Fruit fly (Drosophila melanogaster) whole organism, wandering third instar larva: Measurements from ENCODE around the gene CG13653.

Source experiments
- GATAd ChIP-seq: sonication (Bioruptor generic); optimal IDR thresholded peaks from 2 replicates; lab custom pipeline; 2016; ENCODE audit warnings: missing biosample characterization, missing genetic modification characterization
- OdsH ChIP-seq: fragments of 200-800 bp; sonication (Bioruptor generic); optimal IDR thresholded peaks from 2 replicates; lab custom pipeline; 2016; ENCODE audit warnings: missing biosample characterization, mild to moderate bottlenecking, missing genetic modification characterization
- Sp1 ChIP-seq: fragments of 200-800 bp; sonication (Bioruptor generic); optimal IDR thresholded peaks from 3 replicates; lab custom pipeline; 2019; ENCODE audit warnings: missing biosample characterization, mild to moderate bottlenecking, missing genetic modification characterization, moderate library complexity
- psq ChIP-seq: fragments of 200-800 bp; sonication (Bioruptor generic); optimal IDR thresholded peaks from 3 replicates; lab custom pipeline; 2017; ENCODE audit warnings: missing biosample characterization, mild to moderate bottlenecking, missing genetic modification characterization, moderate library complexity

dm6 chr3R:25152342-25152741 is 43.0 kb upstream of the CG13653 start:
- TF ChIP-seq GATAd (GFP tag; lab: Kevin White, UChicago) (no peak), OdsH (no peak), psq (GFP tag; lab: Kevin White, UChicago) (no peak), Sp1 (GFP tag; lab: Kevin White, UChicago) (no peak)
